Fruit fly (Drosophila melanogaster) whole organism, pupa: ENCODE data around the gene Vm32E.

ENCODE experiments used
- CG13204 ChIP-seq: fragments of 200-800 bp; sonication (Bioruptor generic); optimal IDR thresholded peaks from 2 replicates; lab custom pipeline; 2018; ENCODE audit warnings: missing biosample characterization, mild to moderate bottlenecking, missing genetic modification characterization, moderate library complexity
- CG32121 ChIP-seq: fragments of 200-800 bp; sonication (Bioruptor generic); IDR thresholded peaks from 2 replicates; pipeline ENCODE4 v1.3.6; 2022; ENCODE audit warnings: missing biosample characterization, missing genetic modification characterization
- CG8159 ChIP-seq: fragments of 200-800 bp; sonication (Bioruptor generic); optimal IDR thresholded peaks from 3 replicates; lab custom pipeline; 2018; ENCODE audit warnings: missing biosample characterization, mild to moderate bottlenecking, missing genetic modification characterization, moderate library complexity
- fd96Ca ChIP-seq: fragments of 200-800 bp; sonication (Bioruptor generic); IDR thresholded peaks from 3 replicates; pipeline ENCODE4 v1.3.6; 2022; ENCODE audit warnings: missing biosample characterization, missing genetic modification characterization
- gl ChIP-seq: fragments of 200-800 bp; sonication (Bioruptor generic); optimal IDR thresholded peaks from 2 replicates; lab custom pipeline; 2018; ENCODE audit warnings: missing biosample characterization, mild to moderate bottlenecking, missing genetic modification characterization

DNA sequence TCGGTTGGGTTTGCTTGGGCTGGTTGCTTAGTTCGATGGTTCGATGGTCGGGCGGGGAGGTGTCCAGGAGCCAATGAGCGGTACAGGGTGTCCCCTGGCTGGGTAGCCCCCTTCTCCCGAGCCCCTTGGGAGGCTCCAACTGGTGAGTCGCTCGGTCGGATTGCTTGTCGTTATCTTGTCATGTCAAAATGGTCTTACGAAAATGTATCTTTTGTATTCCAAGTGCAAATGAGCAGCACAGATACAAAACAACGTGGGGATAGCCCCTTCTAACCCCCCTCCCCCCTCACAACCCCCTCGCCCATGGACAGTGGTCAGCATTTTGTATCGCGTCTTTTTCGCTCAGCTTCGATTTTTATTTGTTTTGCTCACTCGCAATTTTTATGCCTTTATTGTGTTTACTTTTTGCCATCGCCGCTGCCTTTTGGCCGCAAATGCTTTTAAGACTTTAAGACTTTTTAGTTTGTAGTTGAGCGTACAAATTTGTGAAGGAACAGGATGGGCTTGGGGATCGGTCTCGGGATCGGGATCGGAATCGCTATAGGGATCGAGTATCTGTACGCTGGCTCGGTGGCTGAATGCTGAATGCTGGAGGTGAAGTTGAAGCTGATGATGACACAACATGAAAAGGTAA is 11.3 kb upstream of the Vm32E start:
- no peak for TF ChIP-seq CG8159 (tag; lab: Kevin White, UChicago)
- TF ChIP-seq CG13204 (GFP tag; lab: Kevin White, UChicago), result peak; percentile 33
- peak; percentile 57; the same call in 2 of the 3 replicates for TF ChIP-seq fd96Ca (GFP tag; lab: Robert Waterston, UW)
- TF ChIP-seq gl (tag; lab: Kevin White, UChicago), result no peak
- no peak for TF ChIP-seq CG32121 (GFP tag; lab: Robert Waterston, UW)
